Worm (Caenorhabditis elegans) whole organism, mixed stage, embryonic: ENCODE results near the gene srg-67.

Experiments
- blmp-1 ChIP-seq: fragments of 150-350 bp; optimal IDR thresholded peaks from 2 replicates; lab custom pipeline; 2014; ENCODE audit warnings: missing biosample characterization, missing genetic modification characterization
- elt-3 ChIP-seq: fragments of 150-350 bp; optimal IDR thresholded peaks from 2 replicates; lab custom pipeline; 2014; ENCODE audit warnings: missing biosample characterization, missing genetic modification characterization
- ztf-11 ChIP-seq: fragments of 150-350 bp; optimal IDR thresholded peaks from 2 replicates; lab custom pipeline; 2014; ENCODE audit warnings: missing biosample characterization, missing genetic modification characterization

DNA sequence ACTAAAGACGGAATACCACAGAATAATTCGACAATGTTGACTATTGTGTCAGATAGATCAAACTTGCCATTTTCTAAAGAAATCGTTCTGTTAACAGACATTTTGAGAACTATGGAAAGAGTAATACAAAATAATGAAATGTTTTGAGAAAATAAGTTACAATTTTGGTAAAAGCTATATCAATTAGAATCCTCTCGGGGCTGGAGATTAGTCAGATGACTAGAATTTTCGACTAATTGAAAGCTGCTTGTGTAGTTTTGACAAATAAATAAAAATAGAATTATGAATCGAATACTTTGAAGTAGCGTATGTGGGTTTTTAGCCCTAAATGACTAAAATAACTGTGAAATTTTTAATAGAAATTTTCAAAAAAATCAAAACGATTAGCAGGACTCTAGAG lies 22.1 kb upstream of the srg-67 start, which contains the start of gene srg-65:
- TF ChIP-seq ztf-11 (tag; lab: Kevin White, UChicago) (no peak), blmp-1 (tag; lab: Kevin White, UChicago) (no peak), elt-3 (no peak)
